Fruit fly (Drosophila melanogaster) whole organism, embryonic: ENCODE results near the gene fry.

Experiments used
- Aef1 ChIP-seq: fragments of 200-800 bp; sonication (Bioruptor generic); IDR thresholded peaks from 3 replicates; pipeline ENCODE4 v1.3.6; 2022; ENCODE audit warnings: missing biosample characterization, missing genetic modification characterization
- Antp ChIP-seq: fragments of 200-800 bp; sonication (Bioruptor generic); optimal IDR thresholded peaks from 3 replicates; lab custom pipeline; 2016; ENCODE audit warnings: missing biosample characterization, missing genetic modification characterization
- Atf3 ChIP-seq: fragments of 200-800 bp; sonication (Bioruptor generic); optimal IDR thresholded peaks from 3 replicates; lab custom pipeline; 2016; ENCODE audit warnings: missing biosample characterization, missing genetic modification characterization
- CG10462 ChIP-seq: fragments of 200-800 bp; sonication (Bioruptor generic); optimal IDR thresholded peaks from 2 replicates; lab custom pipeline; 2016; ENCODE audit warnings: missing biosample characterization, missing genetic modification characterization
- CG11456 ChIP-seq: fragments of 200-800 bp; sonication (Bioruptor generic); IDR thresholded peaks from 3 replicates; pipeline ENCODE4 v1.3.6; 2022; ENCODE audit warnings: missing biosample characterization, missing genetic modification characterization
- CG13123 ChIP-seq: fragments of 200-800 bp; sonication (Bioruptor generic); optimal IDR thresholded peaks from 2 replicates; lab custom pipeline; 2016; ENCODE audit warnings: missing biosample characterization, missing genetic modification characterization
- CG14014 ChIP-seq: fragments of 200-800 bp; sonication (Bioruptor generic); IDR thresholded peaks from 2 replicates; pipeline ENCODE4 v1.3.6; 2022; ENCODE audit warnings: missing biosample characterization, missing genetic modification characterization
- CG1647 ChIP-seq: fragments of 200-800 bp; sonication (Bioruptor generic); optimal IDR thresholded peaks from 3 replicates; lab custom pipeline; 2016; ENCODE audit warnings: missing biosample characterization, missing genetic modification characterization
- CG16779 ChIP-seq: fragments of 200-800 bp; sonication (Bioruptor generic); IDR thresholded peaks from 2 replicates; pipeline ENCODE4 v1.3.6; 2022; ENCODE audit warnings: missing biosample characterization, missing genetic modification characterization
- CG17361 ChIP-seq: fragments of 200-800 bp; sonication (Bioruptor generic); IDR thresholded peaks from 3 replicates; pipeline ENCODE4 v1.3.6; 2022; ENCODE audit warnings: missing biosample characterization, missing genetic modification characterization
- CG17612 ChIP-seq: fragments of 200-800 bp; sonication (Bioruptor generic); IDR thresholded peaks from 2 replicates; pipeline ENCODE4 v1.3.6; 2022; ENCODE audit warnings: missing biosample characterization, missing genetic modification characterization
- CG31224 ChIP-seq: fragments of 200-800 bp; sonication (Bioruptor generic); IDR thresholded peaks from 2 replicates; pipeline ENCODE4 v1.3.6; 2022; ENCODE audit warnings: missing biosample characterization, missing genetic modification characterization
- CG4424 ChIP-seq: fragments of 200-800 bp; sonication (Bioruptor generic); optimal IDR thresholded peaks from 3 replicates; lab custom pipeline; 2016; ENCODE audit warnings: missing biosample characterization, missing genetic modification characterization
- CG4617 ChIP-seq: fragments of 200-800 bp; sonication (Bioruptor generic); optimal IDR thresholded peaks from 3 replicates; lab custom pipeline; 2016; ENCODE audit warnings: missing biosample characterization, missing genetic modification characterization, borderline replicate concordance
- CG4820 ChIP-seq: fragments of 200-800 bp; sonication (Bioruptor generic); optimal IDR thresholded peaks from 3 replicates; lab custom pipeline; 2016; ENCODE audit warnings: missing biosample characterization, missing genetic modification characterization
- CG4854 ChIP-seq: fragments of 200-800 bp; sonication (Bioruptor generic); optimal IDR thresholded peaks from 2 replicates; lab custom pipeline; 2016; ENCODE audit warnings: missing biosample characterization, missing genetic modification characterization, inconsistent platforms
- CG5245 ChIP-seq: fragments of 200-800 bp; sonication (Bioruptor generic); optimal IDR thresholded peaks from 3 replicates; lab custom pipeline; 2016; ENCODE audit warnings: missing biosample characterization, missing genetic modification characterization
- CG6689 ChIP-seq: fragments of 200-800 bp; sonication (Bioruptor generic); IDR thresholded peaks from 2 replicates; pipeline ENCODE4 v1.3.6; 2022; ENCODE audit warnings: missing biosample characterization, missing genetic modification characterization
- CG9876 ChIP-seq: fragments of 200-800 bp; sonication (Bioruptor generic); optimal IDR thresholded peaks from 2 replicates; lab custom pipeline; 2016; ENCODE audit warnings: missing biosample characterization, missing genetic modification characterization
- CrebB ChIP-seq: fragments of 200-800 bp; sonication (Bioruptor generic); optimal IDR thresholded peaks from 3 replicates; lab custom pipeline; 2018; ENCODE audit warnings: missing biosample characterization, mild to moderate bottlenecking, missing genetic modification characterization
- Dek ChIP-seq: fragments of 200-800 bp; sonication (Bioruptor generic); optimal IDR thresholded peaks from 3 replicates; lab custom pipeline; 2019; ENCODE audit warnings: missing biosample characterization, mild to moderate bottlenecking, missing genetic modification characterization, moderate library complexity
- Dip2 ChIP-seq: fragments of 200-800 bp; sonication (Bioruptor generic); IDR thresholded peaks from 2 replicates; pipeline ENCODE4 v1.3.6; 2022; ENCODE audit warnings: missing biosample characterization, missing genetic modification characterization
- Doc3 ChIP-seq: fragments of 200-800 bp; sonication (Bioruptor generic); IDR thresholded peaks from 3 replicates; pipeline ENCODE4 v1.3.6; 2022; ENCODE audit warnings: missing biosample characterization, missing genetic modification characterization; ENCODE audit not compliant: partially characterized antibody
- E2f2 ChIP-seq: fragments of 200-800 bp; sonication (Bioruptor generic); IDR thresholded peaks from 2 replicates; pipeline ENCODE4 v1.3.6; 2022; ENCODE audit warnings: missing biosample characterization, missing genetic modification characterization
- Fer1 ChIP-seq: fragments of 200-800 bp; sonication (Bioruptor generic); optimal IDR thresholded peaks from 2 replicates; lab custom pipeline; 2017; ENCODE audit warnings: missing biosample characterization, mild to moderate bottlenecking, missing genetic modification characterization
- GATAe ChIP-seq: fragments of 200-800 bp; sonication (Bioruptor generic); conservative IDR thresholded peaks from 2 replicates; pipeline ENCODE4 v1.3.6; 2022; ENCODE audit warnings: missing biosample characterization, missing genetic modification characterization
- Hr51 ChIP-seq, 2 experiments: fragments of 200-800 bp; sonication (Bioruptor generic); optimal IDR thresholded peaks; 2 replicates in 1 of 2; 3 replicates in 1 of 2; lab custom pipeline; 2016 to 2018; ENCODE audit warnings: missing biosample characterization in 2 of 2, missing genetic modification characterization in 2 of 2, mild to moderate bottlenecking in 1 of 2, moderate library complexity in 1 of 2
- NC2α ChIP-seq: fragments of 200-800 bp; sonication (Bioruptor generic); optimal IDR thresholded peaks from 2 replicates; lab custom pipeline; 2016; ENCODE audit warnings: missing biosample characterization, missing genetic modification characterization
- Neu2 ChIP-seq: fragments of 200-800 bp; sonication (Bioruptor generic); optimal IDR thresholded peaks from 3 replicates; lab custom pipeline; 2016; ENCODE audit warnings: missing biosample characterization, missing genetic modification characterization, borderline replicate concordance
- Opbp ChIP-seq: fragments of 200-800 bp; sonication (Bioruptor generic); IDR thresholded peaks from 3 replicates; pipeline ENCODE4 v1.3.6; 2022; ENCODE audit warnings: missing biosample characterization, missing genetic modification characterization; ENCODE audit not compliant: partially characterized antibody
- Pdp1 ChIP-seq, 2 experiments: fragments of 200-800 bp; sonication (Bioruptor generic); optimal IDR thresholded peaks; 3 replicates each; lab custom pipeline; 2016; ENCODE audit warnings: missing biosample characterization in 2 of 2, missing genetic modification characterization in 2 of 2, mild to moderate bottlenecking in 1 of 2, moderate library complexity in 1 of 2
- Ptx1 ChIP-seq: fragments of 200-800 bp; sonication (Bioruptor generic); IDR thresholded peaks from 2 replicates; pipeline ENCODE4 v1.3.6; 2022; ENCODE audit warnings: missing biosample characterization, missing genetic modification characterization
- Taf1 ChIP-seq: fragments of 200-800 bp; sonication (Bioruptor generic); IDR thresholded peaks from 2 replicates; pipeline ENCODE4 v1.3.6; 2022; ENCODE audit warnings: missing biosample characterization, missing genetic modification characterization
- ab ChIP-seq: fragments of 200-800 bp; sonication (Bioruptor generic); optimal IDR thresholded peaks from 2 replicates; lab custom pipeline; 2016; ENCODE audit warnings: missing biosample characterization, missing genetic modification characterization
- amos ChIP-seq: fragments of 200-800 bp; sonication (Bioruptor generic); IDR thresholded peaks from 2 replicates; pipeline ENCODE4 v1.3.6; 2022; ENCODE audit warnings: missing biosample characterization, missing genetic modification characterization; ENCODE audit not compliant: partially characterized antibody
- fd96Cb ChIP-seq: fragments of 200-800 bp; sonication (Bioruptor generic); optimal IDR thresholded peaks from 2 replicates; lab custom pipeline; 2018; ENCODE audit warnings: missing biosample characterization, mild to moderate bottlenecking, missing genetic modification characterization, moderate library complexity
- her ChIP-seq: fragments of 200-800 bp; sonication (Bioruptor generic); optimal IDR thresholded peaks from 2 replicates; lab custom pipeline; 2016; ENCODE audit warnings: missing biosample characterization, missing genetic modification characterization
- ken ChIP-seq: fragments of 200-800 bp; sonication (Bioruptor generic); IDR thresholded peaks from 3 replicates; pipeline ENCODE4 v1.3.6; 2022; ENCODE audit warnings: missing biosample characterization, missing genetic modification characterization
- klu ChIP-seq: fragments of 200-800 bp; sonication (Bioruptor generic); IDR thresholded peaks from 2 replicates; pipeline ENCODE4 v1.3.6; 2022; ENCODE audit warnings: missing biosample characterization, missing genetic modification characterization
- lilli ChIP-seq: fragments of 200-800 bp; sonication (Bioruptor generic); optimal IDR thresholded peaks from 3 replicates; lab custom pipeline; 2016; ENCODE audit warnings: missing biosample characterization, missing genetic modification characterization
- mam ChIP-seq: fragments of 200-800 bp; sonication (Bioruptor generic); optimal IDR thresholded peaks from 3 replicates; lab custom pipeline; 2016; ENCODE audit warnings: missing biosample characterization, missing genetic modification characterization
- phol ChIP-seq: fragments of 200-800 bp; sonication (Bioruptor generic); optimal IDR thresholded peaks from 3 replicates; lab custom pipeline; 2018; ENCODE audit warnings: missing biosample characterization, mild to moderate bottlenecking, missing genetic modification characterization, moderate library complexity
- pzg ChIP-seq: fragments of 200-800 bp; sonication (Bioruptor generic); optimal IDR thresholded peaks from 3 replicates; lab custom pipeline; 2018; ENCODE audit warnings: missing biosample characterization, mild to moderate bottlenecking, missing genetic modification characterization, moderate library complexity
- ranshi ChIP-seq: fragments of 200-800 bp; sonication (Bioruptor generic); IDR thresholded peaks from 2 replicates; pipeline ENCODE4 v1.3.6; 2022; ENCODE audit warnings: missing biosample characterization, missing genetic modification characterization
- schlank ChIP-seq: fragments of 200-800 bp; sonication (Bioruptor generic); optimal IDR thresholded peaks from 2 replicates; lab custom pipeline; 2018; ENCODE audit warnings: missing biosample characterization, mild to moderate bottlenecking, missing genetic modification characterization
- sens ChIP-seq: fragments of 200-800 bp; sonication (Bioruptor generic); peaks from one replicate; lab custom pipeline; 2016; ENCODE audit warnings: missing biosample characterization, missing genetic modification characterization
- slou ChIP-seq: fragments of 200-800 bp; sonication (Bioruptor generic); optimal IDR thresholded peaks from 3 replicates; lab custom pipeline; 2016; ENCODE audit warnings: missing biosample characterization, missing genetic modification characterization
- tap ChIP-seq: fragments of 200-800 bp; optimal IDR thresholded peaks from 3 replicates; lab custom pipeline; 2019; ENCODE audit warnings: missing biosample characterization, mild to moderate bottlenecking, missing genetic modification characterization, moderate library complexity
- vfl ChIP-seq: fragments of 200-800 bp; sonication (Bioruptor generic); optimal IDR thresholded peaks from 2 replicates; lab custom pipeline; 2016; ENCODE audit warnings: missing biosample characterization, missing genetic modification characterization
- zfh1 ChIP-seq: fragments of 200-800 bp; sonication (Bioruptor generic); IDR thresholded peaks from 3 replicates; pipeline ENCODE4 v1.3.6; 2022; ENCODE audit warnings: missing biosample characterization, missing genetic modification characterization

Gene fry

DNA sequence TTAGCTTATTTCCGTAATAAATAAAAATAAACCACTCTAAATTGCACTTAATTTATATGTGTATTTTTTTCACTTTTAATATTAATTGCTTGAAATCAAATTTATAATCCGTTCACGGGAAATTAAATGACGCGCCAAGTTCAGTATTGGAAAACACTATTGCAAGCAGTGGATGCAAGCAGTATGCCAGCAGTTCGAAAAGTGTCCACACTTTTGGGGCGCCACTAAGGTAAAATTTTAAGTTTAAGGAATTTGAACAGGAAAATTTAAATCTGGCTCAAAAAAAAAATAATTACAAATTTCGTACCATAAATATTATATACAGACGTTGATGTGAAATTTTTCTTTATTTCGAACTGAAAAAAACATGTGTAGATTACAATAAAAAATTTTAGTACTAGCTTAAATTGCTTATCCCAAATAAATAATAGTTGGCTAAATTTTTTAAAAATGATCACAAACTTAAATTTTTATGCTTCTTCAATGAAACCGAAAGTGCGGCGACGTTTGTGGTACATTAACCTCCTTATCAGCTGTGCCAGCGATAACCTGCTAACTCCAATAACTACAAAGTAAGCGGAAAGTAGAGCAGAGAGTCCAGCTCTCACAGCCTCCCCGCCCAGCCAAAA is 64.8 kb downstream of the fry start (continued):
- TF ChIP-seq CG1647 (GFP tag; lab: Kevin White, UChicago) (peak; percentile 62), GATAe (GFP tag; lab: Robert Waterston, UW) (no peak), Fer1 (GFP tag; lab: Kevin White, UChicago) (no peak), CG4854 (GFP tag; lab: Kevin White, UChicago) (no peak), CG17612 (GFP tag; lab: Robert Waterston, UW) (0 out of 2 replicates have a peak, but pooled peaks have one; percentile 15), ab (GFP tag; lab: Kevin White, UChicago) (no peak), CG11456 (GFP tag; lab: Robert Waterston, UW) (peak; percentile 84), Opbp (GFP tag; lab: Robert Waterston, UW) (peak; percentile 48; the same call in 1 of the 3 replicates), CrebB (tag; lab: Kevin White, UChicago) (no peak), Dek (tag; lab: Kevin White, UChicago) (peak; percentile 41), Atf3 (GFP tag; lab: Kevin White, UChicago) (no peak), CG13123 (GFP tag; lab: Kevin White, UChicago) (no peak), CG5245 (GFP tag; lab: Kevin White, UChicago) (peak; percentile 67), CG4424 (GFP tag; lab: Kevin White, UChicago) (peak; percentile 55), Hr51 (GFP tag; optimal IDR thresholded peaks at IDR 0.05; lab: Kevin White, UChicago) (no peak), ranshi (GFP tag; lab: Robert Waterston, UW) (peak; percentile 36; the same call in 1 of the 2 replicates), fd96Cb (tag; lab: Kevin White, UChicago) (peak; percentile 25), mam (peak; percentile 49), klu (GFP tag; lab: Robert Waterston, UW) (0 out of 2 replicates have a peak, but pooled peaks have one; percentile 32), Pdp1 (GFP tag; optimal IDR thresholded peaks at IDR 0.05; lab: Kevin White, UChicago) (peak in 1 of 2 experiments; percentile 66), CG16779 (GFP tag; lab: Robert Waterston, UW) (no peak), CG14014 (GFP tag; lab: Robert Waterston, UW) (no peak), Taf1 (GFP tag; lab: Robert Waterston, UW) (no peak), lilli (GFP tag; lab: Kevin White, UChicago) (no peak), her (GFP tag; lab: Kevin White, UChicago) (no peak), Antp (GFP tag; lab: Kevin White, UChicago) (peak; percentile 51), phol (tag; lab: Kevin White, UChicago) (peak; percentile 66), Ptx1 (GFP tag; lab: Robert Waterston, UW) (peak; percentile 59; the same call in 1 of the 2 replicates), NC2α (GFP tag; lab: Kevin White, UChicago) (no peak), Neu2 (GFP tag; lab: Kevin White, UChicago) (no peak), CG9876 (GFP tag; lab: Kevin White, UChicago) (no peak), CG31224 (GFP tag; lab: Robert Waterston, UW) (no peak), CG4820 (peak; percentile 36), CG6689 (no peak), zfh1 (GFP tag; lab: Robert Waterston, UW) (no peak; the same call in 2 of the 3 replicates), Doc3 (GFP tag; lab: Robert Waterston, UW) (no peak), vfl (peak; percentile 57), amos (GFP tag; lab: Robert Waterston, UW) (peak; percentile 39; the same call in 1 of the 2 replicates), ken (peak; percentile 68; the same call in 2 of the 3 replicates), tap (tag; lab: Kevin White, UChicago) (no peak), E2f2 (GFP tag; lab: Robert Waterston, UW) (peak; percentile 99), Dip2 (no peak), sens (GFP tag; lab: Kevin White, UChicago) (peak; percentile 58), CG10462 (GFP tag; lab: Kevin White, UChicago) (no peak), pzg (GFP tag; lab: Kevin White, UChicago) (peak; percentile 63), CG4617 (no peak), slou (peak; percentile 20), schlank (tag; lab: Kevin White, UChicago) (no peak), CG17361 (GFP tag; lab: Robert Waterston, UW) (no peak; the same call in 2 of the 3 replicates), Aef1 (GFP tag; lab: Robert Waterston, UW) (peak; percentile 31; the same call in 1 of the 3 replicates)
